Worm (Caenorhabditis elegans) whole organism, early embryonic: ENCODE results near the gene nhr-188.

Experiments used
- B0310.2 ChIP-seq: sonication (generic microtip); optimal IDR thresholded peaks from 2 replicates; lab custom pipeline; 2016; ENCODE audit warnings: mild to moderate bottlenecking, missing genetic modification characterization, missing compliant biosample characterization
- F13C5.2 ChIP-seq: sonication (generic microtip); optimal IDR thresholded peaks from 2 replicates; lab custom pipeline; 2017; ENCODE audit warnings: mild to moderate bottlenecking, missing genetic modification characterization, inconsistent platforms, missing compliant biosample characterization
- aly-1 ChIP-seq: sonication (generic microtip); optimal IDR thresholded peaks from 2 replicates; lab custom pipeline; 2016; ENCODE audit warnings: missing genetic modification characterization, missing compliant biosample characterization
- ama-1 ChIP-seq: fragments of 150-350 bp; optimal IDR thresholded peaks from 2 replicates; lab custom pipeline; 2014
- ceh-13 ChIP-seq: fragments of 200-800 bp; sonication (Bioruptor generic); optimal IDR thresholded peaks from 2 replicates; lab custom pipeline; 2018; ENCODE audit warnings: mild to moderate bottlenecking, missing genetic modification characterization, missing compliant biosample characterization
- ceh-36 ChIP-seq: sonication (generic microtip); optimal IDR thresholded peaks from 2 replicates; lab custom pipeline; 2016; ENCODE audit warnings: missing genetic modification characterization, inconsistent platforms, missing compliant biosample characterization
- ets-7 ChIP-seq: sonication (generic microtip); optimal IDR thresholded peaks from 2 replicates; lab custom pipeline; 2016; ENCODE audit warnings: missing genotype, missing genetic modification characterization, missing compliant biosample characterization
- hmbx-1 ChIP-seq: sonication (generic microtip); optimal IDR thresholded peaks from 2 replicates; lab custom pipeline; 2016; ENCODE audit warnings: mild to moderate bottlenecking, missing genetic modification characterization, missing compliant biosample characterization
- hmg-4 ChIP-seq: fragments of 200-800 bp; sonication (Bioruptor generic); optimal IDR thresholded peaks from 2 replicates; lab custom pipeline; 2018; ENCODE audit warnings: mild to moderate bottlenecking, missing genetic modification characterization, missing compliant biosample characterization
- hnd-1 ChIP-seq: sonication (generic microtip); optimal IDR thresholded peaks from 2 replicates; lab custom pipeline; 2016; ENCODE audit warnings: missing genetic modification characterization, missing compliant biosample characterization
- pes-1 ChIP-seq: fragments of 200-800 bp; sonication (Bioruptor generic); IDR thresholded peaks from 2 replicates; pipeline ENCODE4 v1.3.6; 2022; ENCODE audit warnings: missing genetic modification reagents, missing genetic modification characterization, missing compliant biosample characterization
- sea-1 ChIP-seq: fragments of 200-800 bp; sonication (Bioruptor generic); conservative IDR thresholded peaks from 2 replicates; pipeline ENCODE4 v1.3.6; 2022; ENCODE audit warnings: missing genetic modification characterization, missing compliant biosample characterization
- tbx-11 ChIP-seq: fragments of 200-800 bp; sonication (Bioruptor generic); IDR thresholded peaks from 2 replicates; pipeline ENCODE4 v1.3.6; 2022; ENCODE audit warnings: missing genetic modification characterization, missing compliant biosample characterization
- tbx-37 ChIP-seq: fragments of 200-800 bp; sonication (Bioruptor generic); conservative IDR thresholded peaks from 2 replicates; pipeline ENCODE4 v1.3.6; 2022; ENCODE audit warnings: missing genetic modification reagents, missing genetic modification characterization, missing compliant biosample characterization
- tra-4 ChIP-seq: sonication (generic microtip); optimal IDR thresholded peaks from 2 replicates; lab custom pipeline; 2017; ENCODE audit warnings: missing genetic modification characterization, missing compliant biosample characterization

The nhr-188 gene

DNA sequence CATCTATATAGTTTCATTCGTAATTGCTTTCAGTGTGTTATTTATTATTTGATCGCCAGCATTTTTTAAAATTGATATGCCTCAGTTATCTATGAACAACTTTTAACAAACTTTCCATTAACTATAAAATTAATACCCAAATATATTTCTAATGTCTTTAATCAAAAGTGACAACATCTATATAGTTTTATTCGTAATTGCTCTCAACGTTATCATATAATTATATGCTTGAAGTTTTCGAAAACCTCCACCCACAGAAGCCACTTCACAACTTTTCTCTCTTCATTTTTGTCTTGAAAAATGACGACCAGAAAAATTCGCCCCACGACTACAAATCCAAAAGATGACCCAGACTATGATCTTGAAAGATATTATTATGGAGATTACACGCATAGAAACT lies 49.3 kb downstream of the nhr-188 start, which contains the start of gene srw-6:
srw-6 (plus strand) TSS at position 301 of the 400 bp plus-strand sequence.
- no peak for TF ChIP-seq hmg-4 (GFP tag; lab: Kevin White, UChicago)
- no peak for TF ChIP-seq aly-1 (tag; lab: Kevin White, UChicago)
- TF ChIP-seq ceh-36: no peak
- TF ChIP-seq tra-4: no peak
- no peak for TF ChIP-seq hmbx-1 (tag; lab: Kevin White, UChicago)
- TF ChIP-seq tbx-37 (GFP tag; lab: Robert Waterston, UW): no peak
- no peak for TF ChIP-seq B0310.2 (tag; lab: Kevin White, UChicago)
- no peak for TF ChIP-seq sea-1
- TF ChIP-seq F13C5.2 (tag; lab: Kevin White, UChicago): no peak
- no peak for TF ChIP-seq hnd-1 (tag; lab: Kevin White, UChicago)
- TF ChIP-seq tbx-11 (GFP tag; lab: Robert Waterston, UW): no peak
- TF ChIP-seq ceh-13 (GFP tag; lab: Kevin White, UChicago): no peak
- TF ChIP-seq ama-1: no peak
- TF ChIP-seq ets-7 (tag; lab: Kevin White, UChicago): no peak
- TF ChIP-seq pes-1 (GFP tag; lab: Robert Waterston, UW): no peak

- no peak for TF ChIP-seq aly-1 (tag; lab: Kevin White, UChicago)
- no peak for TF ChIP-seq F13C5.2 (tag; lab: Kevin White, UChicago)
- no peak for TF ChIP-seq tbx-37 (GFP tag; lab: Robert Waterston, UW)
- TF ChIP-seq ceh-36: no peak
- TF ChIP-seq pes-1 (GFP tag; lab: Robert Waterston, UW): no peak
- TF ChIP-seq hmg-4 (GFP tag; lab: Kevin White, UChicago): no peak
- no peak for TF ChIP-seq sea-1
- TF ChIP-seq ama-1: no peak
- TF ChIP-seq tbx-11 (GFP tag; lab: Robert Waterston, UW): no peak
- TF ChIP-seq B0310.2 (tag; lab: Kevin White, UChicago): no peak
- no peak for TF ChIP-seq ceh-13 (GFP tag; lab: Kevin White, UChicago)
- no peak for TF ChIP-seq hmbx-1 (tag; lab: Kevin White, UChicago)
- TF ChIP-seq ets-7 (tag; lab: Kevin White, UChicago): no peak
- TF ChIP-seq hnd-1 (tag; lab: Kevin White, UChicago): no peak
- TF ChIP-seq tra-4: no peak
Observed at ce11 chrV:3807846-3808245, 49.8 kb downstream of the nhr-188 start.
